Fruit fly (Drosophila melanogaster) whole organism, embryonic: ENCODE measurements around the gene na.

ENCODE experiments used
- Bdp1 ChIP-seq: fragments of 200-800 bp; sonication (Bioruptor generic); optimal IDR thresholded peaks from 3 replicates; lab custom pipeline; 2016; ENCODE audit warnings: missing biosample characterization, missing genetic modification characterization
- CG9727 ChIP-seq: fragments of 200-800 bp; sonication (Bioruptor generic); optimal IDR thresholded peaks from 3 replicates; lab custom pipeline; 2017; ENCODE audit warnings: missing biosample characterization, mild to moderate bottlenecking, missing genetic modification characterization
- Hr39 ChIP-seq: fragments of >200 bp; optimal IDR thresholded peaks from 2 replicates; lab custom pipeline; 2017
- Sry-β ChIP-seq: fragments of 200-800 bp; sonication (Bioruptor generic); optimal IDR thresholded peaks from 2 replicates; lab custom pipeline; 2018; ENCODE audit warnings: missing biosample characterization, mild to moderate bottlenecking, missing genetic modification characterization, moderate library complexity
- br ChIP-seq: fragments of >200 bp; optimal IDR thresholded peaks from 2 replicates; lab custom pipeline; 2017
- mld ChIP-seq: fragments of 200-800 bp; sonication (Bioruptor generic); IDR thresholded peaks from 3 replicates; pipeline ENCODE4 v1.3.6; 2022; ENCODE audit warnings: missing biosample characterization, missing genetic modification characterization; ENCODE audit not compliant: partially characterized antibody
- trem ChIP-seq: fragments of 200-800 bp; optimal IDR thresholded peaks from 3 replicates; lab custom pipeline; 2019; ENCODE audit warnings: missing biosample characterization, mild to moderate bottlenecking, missing genetic modification characterization, moderate library complexity

DNA sequence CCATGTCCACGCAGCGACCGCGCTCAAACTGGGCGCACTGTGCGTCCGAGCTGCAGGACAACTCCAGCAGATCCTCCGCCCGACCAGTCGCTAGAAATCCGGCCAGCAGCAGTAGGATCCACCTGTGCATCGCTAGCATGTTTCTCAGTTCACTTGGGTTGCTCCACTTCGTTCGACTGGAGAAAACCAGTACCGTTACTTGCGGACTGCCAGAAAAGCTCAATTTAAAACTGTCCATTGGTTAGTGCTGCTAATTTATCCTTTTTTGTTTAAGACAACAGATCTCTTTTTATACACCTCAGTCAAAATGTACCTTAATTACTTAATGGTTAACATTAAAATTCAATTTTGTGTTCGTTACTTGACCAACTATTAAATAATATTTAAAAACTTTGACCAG, 40.5 kb upstream of the na start, which contains the start of gene CG11674:
- TF ChIP-seq Hr39 (no peak), CG9727 (GFP tag; lab: Kevin White, UChicago) (no peak), Bdp1 (GFP tag; lab: Kevin White, UChicago) (no peak), br (lab: Kevin White, UChicago) (no peak), Sry-β (GFP tag; lab: Kevin White, UChicago) (no peak), mld (GFP tag; lab: Robert Waterston, UW) (no peak), trem (no peak)
